Fruit fly (Drosophila melanogaster) whole organism, embryonic: ENCODE results near the gene Ced-12.

Experiments used
- BEAF-32 ChIP-seq: fragments of 200-800 bp; sonication (Bioruptor generic); optimal IDR thresholded peaks from 3 replicates; lab custom pipeline; 2017; ENCODE audit warnings: missing biosample characterization, missing genetic modification characterization, mild to moderate bottlenecking, moderate library complexity, missing genetic modification reagents
- Bgb ChIP-seq: fragments of 200-800 bp; sonication (Bioruptor generic); IDR thresholded peaks from 2 replicates; pipeline ENCODE4 v1.3.6; 2022; ENCODE audit warnings: missing biosample characterization, missing genetic modification characterization; ENCODE audit not compliant: partially characterized antibody
- CG10267 ChIP-seq: fragments of 200-800 bp; sonication (Bioruptor generic); optimal IDR thresholded peaks from 2 replicates; lab custom pipeline; 2018; ENCODE audit warnings: missing biosample characterization, mild to moderate bottlenecking, missing genetic modification characterization, moderate library complexity
- CG12104 ChIP-seq: fragments of 200-800 bp; sonication (Bioruptor generic); optimal IDR thresholded peaks from 3 replicates; lab custom pipeline; 2016; ENCODE audit warnings: missing biosample characterization, missing genetic modification characterization
- CG12391 ChIP-seq: fragments of 200-800 bp; sonication (Bioruptor generic); optimal IDR thresholded peaks from 3 replicates; lab custom pipeline; 2018; ENCODE audit warnings: missing biosample characterization, mild to moderate bottlenecking, missing genetic modification characterization, moderate library complexity
- CG13296 ChIP-seq: fragments of 200-800 bp; sonication (Bioruptor generic); optimal IDR thresholded peaks from 3 replicates; lab custom pipeline; 2018; ENCODE audit warnings: missing biosample characterization, mild to moderate bottlenecking, missing genetic modification characterization
- CG14860 ChIP-seq: fragments of 200-800 bp; sonication (Bioruptor generic); IDR thresholded peaks from 3 replicates; pipeline ENCODE4 v1.3.6; 2022; ENCODE audit warnings: missing biosample characterization, missing genetic modification characterization; ENCODE audit not compliant: partially characterized antibody
- CG14965 ChIP-seq: fragments of 200-800 bp; sonication (Bioruptor generic); optimal IDR thresholded peaks from 2 replicates; lab custom pipeline; 2016; ENCODE audit warnings: missing biosample characterization, missing genetic modification characterization, borderline replicate concordance
- CG17912 ChIP-seq: fragments of 200-800 bp; sonication (Bioruptor generic); optimal IDR thresholded peaks from 2 replicates; lab custom pipeline; 2018; ENCODE audit warnings: missing biosample characterization, mild to moderate bottlenecking, missing genetic modification characterization
- CG18476 ChIP-seq: fragments of 200-800 bp; sonication (Bioruptor generic); optimal IDR thresholded peaks from 2 replicates; lab custom pipeline; 2016; ENCODE audit warnings: missing biosample characterization, mild to moderate bottlenecking, missing genetic modification characterization
- CG18764 ChIP-seq: fragments of 200-800 bp; sonication (Bioruptor generic); optimal IDR thresholded peaks from 3 replicates; lab custom pipeline; 2016; ENCODE audit warnings: missing biosample characterization, missing genetic modification characterization
- CG2116 ChIP-seq: fragments of 200-800 bp; sonication (Bioruptor generic); optimal IDR thresholded peaks from 3 replicates; lab custom pipeline; 2018; ENCODE audit warnings: missing biosample characterization, mild to moderate bottlenecking, missing genetic modification characterization
- CG2129 ChIP-seq: fragments of 200-800 bp; sonication (Bioruptor generic); IDR thresholded peaks from 2 replicates; pipeline ENCODE4 v1.3.6; 2022; ENCODE audit warnings: missing biosample characterization, missing genetic modification characterization; ENCODE audit not compliant: partially characterized antibody
- CG2199 ChIP-seq: fragments of 200-800 bp; sonication (Bioruptor generic); IDR thresholded peaks from 3 replicates; pipeline ENCODE4 v1.3.6; 2022; ENCODE audit warnings: missing biosample characterization, missing genetic modification characterization
- CG30020 ChIP-seq: fragments of 200-800 bp; optimal IDR thresholded peaks from 2 replicates; lab custom pipeline; 2019; ENCODE audit warnings: missing biosample characterization, mild to moderate bottlenecking, missing genetic modification characterization, moderate library complexity
- CG33213 ChIP-seq: fragments of 200-800 bp; sonication (Bioruptor generic); optimal IDR thresholded peaks from 3 replicates; lab custom pipeline; 2016; ENCODE audit warnings: missing biosample characterization, missing genetic modification characterization
- CG34376 ChIP-seq: fragments of 200-800 bp; sonication (Bioruptor generic); optimal IDR thresholded peaks from 2 replicates; lab custom pipeline; 2018; ENCODE audit warnings: missing biosample characterization, mild to moderate bottlenecking, missing genetic modification characterization
- CG3726 ChIP-seq: fragments of 200-800 bp; sonication (Bioruptor generic); IDR thresholded peaks from 3 replicates; pipeline ENCODE4, ENCODE4 v1.3.6; 2022; ENCODE audit warnings: missing biosample characterization, missing genetic modification characterization
- CG6683 ChIP-seq: fragments of 200-800 bp; sonication (Bioruptor generic); optimal IDR thresholded peaks from 2 replicates; lab custom pipeline; 2017; ENCODE audit warnings: missing biosample characterization, mild to moderate bottlenecking, missing genetic modification characterization, missing genetic modification reagents
- CG6791 ChIP-seq: fragments of 200-800 bp; sonication (Bioruptor generic); IDR thresholded peaks from 3 replicates; pipeline ENCODE4 v1.3.6; 2022; ENCODE audit warnings: missing biosample characterization, missing genetic modification characterization; ENCODE audit not compliant: partially characterized antibody
- CG6813 ChIP-seq: fragments of 200-800 bp; sonication (Bioruptor generic); optimal IDR thresholded peaks from 2 replicates; lab custom pipeline; 2017; ENCODE audit warnings: missing biosample characterization, missing genetic modification characterization, mild to moderate bottlenecking, moderate library complexity, missing genetic modification reagents
- CG7987 ChIP-seq: fragments of 200-800 bp; sonication (Bioruptor generic); optimal IDR thresholded peaks from 2 replicates; lab custom pipeline; 2018; ENCODE audit warnings: missing biosample characterization, mild to moderate bottlenecking, missing genetic modification characterization, moderate library complexity
- CG8089 ChIP-seq: fragments of 200-800 bp; sonication (Bioruptor generic); optimal IDR thresholded peaks from 3 replicates; lab custom pipeline; 2016; ENCODE audit warnings: missing biosample characterization, missing genetic modification characterization
- CG9797 ChIP-seq: fragments of 200-800 bp; sonication (Bioruptor generic); optimal IDR thresholded peaks from 3 replicates; lab custom pipeline; 2018; ENCODE audit warnings: missing biosample characterization, mild to moderate bottlenecking, missing genetic modification characterization
- Gsc ChIP-seq: fragments of 200-800 bp; sonication (Bioruptor generic); IDR thresholded peaks from 2 replicates; pipeline ENCODE4 v1.3.6; 2022; ENCODE audit warnings: missing biosample characterization, missing genetic modification characterization
- H2.0 ChIP-seq: fragments of 200-800 bp; sonication (Bioruptor generic); IDR thresholded peaks from 2 replicates; pipeline ENCODE4 v1.3.6; 2022; ENCODE audit warnings: missing biosample characterization, missing genetic modification characterization
- HLH3B ChIP-seq: fragments of 200-800 bp; sonication (Bioruptor generic); IDR thresholded peaks from 2 replicates; pipeline ENCODE4 v1.3.6; 2022; ENCODE audit warnings: missing biosample characterization, missing genetic modification characterization
- Meics ChIP-seq: fragments of 200-800 bp; sonication (Bioruptor generic); optimal IDR thresholded peaks from 2 replicates; lab custom pipeline; 2017; ENCODE audit warnings: missing biosample characterization, mild to moderate bottlenecking, missing genetic modification characterization
- Myb ChIP-seq: fragments of 200-800 bp; sonication (Bioruptor generic); optimal IDR thresholded peaks from 2 replicates; lab custom pipeline; 2016; ENCODE audit warnings: missing biosample characterization, missing genetic modification characterization
- NK7.1 ChIP-seq: fragments of 200-800 bp; sonication (Bioruptor generic); optimal IDR thresholded peaks from 3 replicates; lab custom pipeline; 2016; ENCODE audit warnings: missing biosample characterization, missing genetic modification characterization
- NfI ChIP-seq: fragments of 200-800 bp; sonication (Bioruptor generic); optimal IDR thresholded peaks from 3 replicates; lab custom pipeline; 2018; ENCODE audit warnings: missing biosample characterization, mild to moderate bottlenecking, missing genetic modification characterization, moderate library complexity
- Pdp1 ChIP-seq, 2 experiments: fragments of 200-800 bp; sonication (Bioruptor generic); optimal IDR thresholded peaks; 3 replicates each; lab custom pipeline; 2016; ENCODE audit warnings: missing biosample characterization in 2 of 2, missing genetic modification characterization in 2 of 2, mild to moderate bottlenecking in 1 of 2, moderate library complexity in 1 of 2
- Scr ChIP-seq: fragments of 200-800 bp; sonication (Bioruptor generic); IDR thresholded peaks from 2 replicates; pipeline ENCODE4 v1.3.6; 2022; ENCODE audit warnings: missing biosample characterization, missing genetic modification characterization; ENCODE audit not compliant: partially characterized antibody
- Taf1 ChIP-seq: fragments of 200-800 bp; sonication (Bioruptor generic); IDR thresholded peaks from 2 replicates; pipeline ENCODE4 v1.3.6; 2022; ENCODE audit warnings: missing biosample characterization, missing genetic modification characterization
- Xrp1 ChIP-seq: fragments of 200-800 bp; sonication (Bioruptor generic); IDR thresholded peaks from 2 replicates; pipeline ENCODE4 v1.3.6; 2022; ENCODE audit warnings: missing biosample characterization, missing genetic modification characterization
- YL-1 ChIP-seq: fragments of 200-800 bp; sonication (Bioruptor generic); optimal IDR thresholded peaks from 3 replicates; lab custom pipeline; 2017; ENCODE audit warnings: missing biosample characterization, mild to moderate bottlenecking, missing genetic modification characterization
- ara ChIP-seq: fragments of 200-800 bp; sonication (Bioruptor generic); IDR thresholded peaks from 2 replicates; pipeline ENCODE4 v1.3.6; 2022; ENCODE audit warnings: missing biosample characterization, missing genetic modification characterization
- az2 ChIP-seq: fragments of 200-800 bp; sonication (Bioruptor generic); optimal IDR thresholded peaks from 3 replicates; lab custom pipeline; 2016; ENCODE audit warnings: missing biosample characterization, missing genetic modification characterization
- chinmo ChIP-seq: fragments of 200-800 bp; sonication (Bioruptor generic); IDR thresholded peaks from 4 replicates; pipeline ENCODE4 v1.3.6; 2022; ENCODE audit warnings: missing biosample characterization, missing genetic modification characterization; ENCODE audit not compliant: partially characterized antibody
- corto ChIP-seq: fragments of 200-800 bp; sonication (Bioruptor generic); optimal IDR thresholded peaks from 2 replicates; lab custom pipeline; 2016; ENCODE audit warnings: missing biosample characterization, mild to moderate bottlenecking, missing genetic modification characterization, moderate library complexity
- exex ChIP-seq: fragments of 200-800 bp; sonication (Bioruptor generic); optimal IDR thresholded peaks from 4 replicates; lab custom pipeline; 2018; ENCODE audit warnings: missing biosample characterization, mild to moderate bottlenecking, missing genetic modification characterization, moderate library complexity
- fru ChIP-seq: fragments of >200 bp; optimal IDR thresholded peaks from 2 replicates; lab custom pipeline; 2017
- h ChIP-seq: fragments of >200 bp; optimal IDR thresholded peaks from 2 replicates; lab custom pipeline; 2017
- knrl ChIP-seq: fragments of 200-800 bp; sonication (Bioruptor generic); IDR thresholded peaks from 3 replicates; pipeline ENCODE4 v1.3.6; 2022; ENCODE audit warnings: missing biosample characterization, missing genetic modification characterization; ENCODE audit not compliant: partially characterized antibody
- lov ChIP-seq, 2 experiments: fragments of 200-800 bp in 1 of 2; fragments of >200 bp in 1 of 2; sonication (Bioruptor generic) in 1 of 2; IDR thresholded peaks in 1 of 2; optimal IDR thresholded peaks in 1 of 2; 2 replicates in 1 of 2; 3 replicates in 1 of 2; pipeline versions ENCODE4 v1.3.6 to Lab custom; 2017 to 2022; ENCODE audit warnings: missing biosample characterization in 1 of 2, missing genetic modification characterization in 1 of 2
- phol ChIP-seq: fragments of 200-800 bp; sonication (Bioruptor generic); optimal IDR thresholded peaks from 3 replicates; lab custom pipeline; 2018; ENCODE audit warnings: missing biosample characterization, mild to moderate bottlenecking, missing genetic modification characterization, moderate library complexity
- shn ChIP-seq: fragments of 200-800 bp; sonication (Bioruptor generic); optimal IDR thresholded peaks from 3 replicates; lab custom pipeline; 2016; ENCODE audit warnings: missing biosample characterization, missing genetic modification characterization
- slp2 ChIP-seq: fragments of 200-800 bp; sonication (Bioruptor generic); optimal IDR thresholded peaks from 2 replicates; lab custom pipeline; 2016; ENCODE audit warnings: missing biosample characterization, missing genetic modification characterization
- trh ChIP-seq: fragments of 200-800 bp; sonication (Bioruptor generic); optimal IDR thresholded peaks from 2 replicates; lab custom pipeline; 2016; ENCODE audit warnings: missing biosample characterization, missing genetic modification characterization
- zen ChIP-seq: fragments of 200-800 bp; sonication (Bioruptor generic); optimal IDR thresholded peaks from 3 replicates; lab custom pipeline; 2018; ENCODE audit warnings: missing biosample characterization, mild to moderate bottlenecking, missing genetic modification characterization, moderate library complexity

Gene Ced-12

DNA sequence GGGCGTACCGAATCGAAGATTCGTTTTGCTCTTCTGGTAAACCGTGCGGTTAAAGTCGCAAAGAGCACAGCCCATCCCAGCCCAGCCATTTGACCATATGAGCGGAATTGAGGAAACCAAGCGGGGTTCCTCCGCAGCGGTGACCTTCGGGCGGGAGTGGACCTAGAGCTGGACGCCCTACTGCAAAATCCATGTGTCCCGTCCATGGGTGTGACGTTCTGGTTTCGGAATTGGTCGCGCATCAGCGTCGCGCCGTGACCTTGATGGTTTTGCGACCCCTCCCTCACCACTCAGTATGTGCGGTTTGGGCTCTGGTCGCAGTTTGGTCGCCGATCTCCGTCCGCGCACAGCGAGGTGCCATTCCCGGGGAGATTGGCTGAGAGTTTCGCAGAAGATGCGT is 4.9 kb upstream of the Ced-12 start (continued):
- TF ChIP-seq CG18764 (no peak), CG14965 (GFP tag; lab: Kevin White, UChicago) (no peak), chinmo (GFP tag; lab: Robert Waterston, UW) (no peak), exex (tag; lab: Kevin White, UChicago) (no peak), lov (optimal IDR thresholded peaks at IDR 0.05; lab: Kevin White, UChicago) (no peak), lov (GFP tag; IDR thresholded peaks at IDR 0.05; lab: Robert Waterston, UW) (no peak), CG30020 (tag; lab: Kevin White, UChicago) (no peak), Meics (no peak), HLH3B (no peak), CG3726 (no peak)

DNA sequence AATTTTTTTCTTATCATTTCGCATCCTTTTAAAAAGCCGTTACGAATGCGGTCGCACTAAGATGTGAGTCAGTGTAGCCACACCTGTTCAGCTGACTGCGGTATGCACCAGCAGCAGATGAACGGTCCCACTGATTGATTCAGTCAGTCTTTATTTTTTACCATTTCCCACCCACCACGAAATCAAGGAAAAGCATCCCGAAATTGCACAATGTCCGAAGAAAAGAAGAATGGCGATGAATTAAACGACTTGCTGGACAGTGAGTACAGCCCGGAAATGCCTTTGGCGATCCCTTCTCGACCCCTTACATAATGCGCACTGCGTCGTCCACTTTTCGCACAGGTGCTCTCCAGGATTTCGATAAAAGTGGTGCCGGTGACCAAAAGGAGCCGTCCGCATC is 4.0 kb upstream of the Ced-12 start:
- TF ChIP-seq CG13296 (no peak), corto (GFP tag; lab: Kevin White, UChicago) (no peak), slp2 (GFP tag; lab: Kevin White, UChicago) (no peak), h (lab: Kevin White, UChicago) (no peak), CG17912 (GFP tag; lab: Kevin White, UChicago) (peak; percentile 15), CG7987 (GFP tag; lab: Kevin White, UChicago) (peak; percentile 4), Xrp1 (GFP tag; lab: Robert Waterston, UW) (no peak), Bgb (peak; percentile 56), NK7.1 (GFP tag; lab: Kevin White, UChicago) (no peak), CG2116 (GFP tag; lab: Kevin White, UChicago) (peak; percentile 48), Taf1 (GFP tag; lab: Robert Waterston, UW) (no peak), CG18476 (GFP tag; lab: Kevin White, UChicago) (no peak), az2 (GFP tag; lab: Kevin White, UChicago) (no peak), CG12104 (GFP tag; lab: Kevin White, UChicago) (no peak), CG14860 (no peak), ara (GFP tag; lab: Robert Waterston, UW) (no peak), NfI (GFP tag; lab: Kevin White, UChicago) (peak; percentile 7), CG6791 (GFP tag; lab: Robert Waterston, UW) (no peak), Scr (GFP tag; lab: Robert Waterston, UW) (peak; percentile 37), Myb (GFP tag; lab: Kevin White, UChicago) (peak; percentile 99), knrl (GFP tag; lab: Robert Waterston, UW) (peak; percentile 24; the same call in 1 of the 3 replicates), CG10267 (tag; lab: Kevin White, UChicago) (peak; percentile 58), BEAF-32 (GFP tag; lab: Kevin White, UChicago) (peak; percentile 38), trh (GFP tag; lab: Kevin White, UChicago) (no peak), YL-1 (GFP tag; lab: Kevin White, UChicago) (peak; percentile 72), CG2199 (no peak), CG6813 (GFP tag; lab: Kevin White, UChicago) (no peak), CG8089 (no peak), CG2129 (no peak), CG34376 (GFP tag; lab: Kevin White, UChicago) (no peak), CG33213 (GFP tag; lab: Kevin White, UChicago) (peak; percentile 44), Pdp1 (GFP tag; optimal IDR thresholded peaks at IDR 0.05; lab: Kevin White, UChicago) (peak in 1 of 2 experiments; percentile 89), zen (peak; percentile 7), CG12391 (tag; lab: Kevin White, UChicago) (peak; percentile 12), phol (tag; lab: Kevin White, UChicago) (peak; percentile 42), shn (GFP tag; lab: Kevin White, UChicago) (no peak), H2.0 (GFP tag; lab: Robert Waterston, UW) (no peak), CG6683 (GFP tag; lab: Kevin White, UChicago) (no peak), Gsc (GFP tag; lab: Robert Waterston, UW) (no peak), CG9797 (GFP tag; lab: Kevin White, UChicago) (peak; percentile 98), fru (lab: Kevin White, UChicago) (no peak)
